Worm (Caenorhabditis elegans) whole organism, young adult: ENCODE data around the gene W02B8.1.

Experiments used
- Y67H2A.10 ChIP-seq: fragments of 200-800 bp; sonication (Bioruptor generic); conservative IDR thresholded peaks from 2 replicates; pipeline ENCODE4 v1.3.6; 2022; ENCODE audit warnings: missing genetic modification reagents, missing genetic modification characterization, missing compliant biosample characterization
- egrh-3 ChIP-seq: fragments of 200-800 bp; sonication (Bioruptor generic); IDR thresholded peaks from 2 replicates; pipeline ENCODE4 v1.3.6; 2022; ENCODE audit warnings: missing genetic modification reagents, missing genetic modification characterization, missing compliant biosample characterization
- hmg-20 ChIP-seq: fragments of 200-800 bp; sonication (Bioruptor generic); IDR thresholded peaks from 2 replicates; pipeline ENCODE4 v1.3.6; 2022; ENCODE audit warnings: missing genetic modification reagents, missing genetic modification characterization, missing compliant biosample characterization
- lag-1 ChIP-seq: fragments of 200-800 bp; sonication (Bioruptor generic); IDR thresholded peaks from 2 replicates; pipeline ENCODE4 v1.3.6; 2022; ENCODE audit warnings: missing genetic modification reagents, missing genetic modification characterization, missing compliant biosample characterization
- pha-4 ChIP-seq: fragments of 150-350 bp; sonication (generic microtip); optimal IDR thresholded peaks from 2 replicates; lab custom pipeline; 2014; ENCODE audit warnings: missing biosample characterization, missing genetic modification reagents, missing genetic modification characterization
- tlf-1 ChIP-seq: fragments of 200-800 bp; sonication (Bioruptor generic); optimal IDR thresholded peaks from 2 replicates; lab custom pipeline; 2018; ENCODE audit warnings: mild to moderate bottlenecking, missing genetic modification characterization, missing compliant biosample characterization
- unc-130 ChIP-seq: sonication (generic microtip); optimal IDR thresholded peaks from 2 replicates; lab custom pipeline; 2016; ENCODE audit warnings: missing genetic modification reagents, missing genetic modification characterization, missing compliant biosample characterization
- ztf-18 ChIP-seq: sonication (generic microtip); optimal IDR thresholded peaks from 2 replicates; lab custom pipeline; 2016; ENCODE audit warnings: missing genotype, mild to moderate bottlenecking, missing genetic modification characterization, missing compliant biosample characterization

ce11 chrII:13859847-13860246, 42.1 kb downstream of the W02B8.1 start:
- TF ChIP-seq pha-4 (tag; lab: Kevin White, UChicago) (no peak), unc-130 (no peak), Y67H2A.10 (GFP tag; lab: Robert Waterston, UW) (no peak), lag-1 (GFP tag; lab: Robert Waterston, UW) (no peak), hmg-20 (GFP tag; lab: Robert Waterston, UW) (no peak), ztf-18 (tag; lab: Kevin White, UChicago) (no peak), tlf-1 (no peak), egrh-3 (GFP tag; lab: Robert Waterston, UW) (no peak)
